Fruit fly (Drosophila melanogaster) whole organism, wandering third instar larva: ENCODE results near the gene CG15170.

Source experiments
- Abd-B ChIP-seq: fragments of >200 bp; optimal IDR thresholded peaks from 2 replicates; lab custom pipeline; 2017; ENCODE audit warnings: missing biosample characterization, missing genetic modification characterization
- CG9705 ChIP-seq: fragments of 200-800 bp; sonication (Bioruptor generic); optimal IDR thresholded peaks from 2 replicates; lab custom pipeline; 2018; ENCODE audit warnings: missing biosample characterization, mild to moderate bottlenecking, missing genetic modification characterization
- Dfd ChIP-seq: fragments of >200 bp; optimal IDR thresholded peaks from 2 replicates; lab custom pipeline; 2017; ENCODE audit warnings: missing biosample characterization, missing genetic modification characterization
- HLH106 ChIP-seq: fragments of 200-800 bp; optimal IDR thresholded peaks from 3 replicates; lab custom pipeline; 2019; ENCODE audit warnings: missing biosample characterization, mild to moderate bottlenecking, missing genetic modification characterization, moderate library complexity
- Hr78 ChIP-seq: fragments of >200 bp; optimal IDR thresholded peaks from 2 replicates; lab custom pipeline; 2017; ENCODE audit warnings: missing biosample characterization, missing genetic modification characterization
- Hr83 ChIP-seq: fragments of 200-300 bp; sonication (Bioruptor generic); optimal IDR thresholded peaks from 2 replicates; lab custom pipeline; 2016; ENCODE audit warnings: missing biosample characterization, mild to moderate bottlenecking, missing genetic modification characterization, moderate library complexity; ENCODE audit not compliant: poor library complexity, severe bottlenecking
- Jra ChIP-seq: sonication (Bioruptor generic); optimal IDR thresholded peaks from 2 replicates; lab custom pipeline; 2016; ENCODE audit warnings: missing biosample characterization, missing genetic modification characterization
- Myc ChIP-seq: fragments of >200 bp; optimal IDR thresholded peaks from 2 replicates; lab custom pipeline; 2017
- N ChIP-seq: fragments of >200 bp; optimal IDR thresholded peaks from 2 replicates; lab custom pipeline; 2018; ENCODE audit warnings: missing biosample characterization, missing external identifiers, missing genetic modification characterization
- OdsH ChIP-seq: fragments of 200-800 bp; sonication (Bioruptor generic); optimal IDR thresholded peaks from 2 replicates; lab custom pipeline; 2016; ENCODE audit warnings: missing biosample characterization, mild to moderate bottlenecking, missing genetic modification characterization
- Rel ChIP-seq, 2 experiments: fragments of 200-800 bp; sonication (Bioruptor generic) in 1 of 2; optimal IDR thresholded peaks; 2 replicates in 1 of 2; 3 replicates in 1 of 2; lab custom pipeline; 2016 to 2019; ENCODE audit warnings: mild to moderate bottlenecking in 2 of 2, missing biosample characterization in 2 of 2, missing genetic modification characterization in 2 of 2, moderate library complexity in 1 of 2
- Sp1 ChIP-seq: fragments of 200-800 bp; sonication (Bioruptor generic); optimal IDR thresholded peaks from 3 replicates; lab custom pipeline; 2019; ENCODE audit warnings: missing biosample characterization, mild to moderate bottlenecking, missing genetic modification characterization, moderate library complexity
- br ChIP-seq: fragments of 200-800 bp; sonication (Bioruptor generic); optimal IDR thresholded peaks from 2 replicates; lab custom pipeline; 2016; ENCODE audit warnings: missing biosample characterization, missing genetic modification characterization
- dl ChIP-seq, 2 experiments: fragments of 175-275, 200-275 bp in 1 of 2; fragments of 200-275 bp in 1 of 2; sonication (Bioruptor generic); optimal IDR thresholded peaks; lab custom pipeline; 2018; ENCODE audit warnings: mild to moderate bottlenecking in 2 of 2, missing biosample characterization in 2 of 2, missing genetic modification characterization in 2 of 2, moderate library complexity in 2 of 2; ENCODE audit not compliant: partially characterized antibody in 2 of 2, insufficient read depth in 1 of 2
- dmrt93B ChIP-seq: fragments of 200-800 bp; sonication (Bioruptor generic); optimal IDR thresholded peaks from 2 replicates; lab custom pipeline; 2018; ENCODE audit warnings: missing biosample characterization, mild to moderate bottlenecking, missing genetic modification characterization
- dsf ChIP-seq: sonication (Bioruptor generic); optimal IDR thresholded peaks from 2 replicates; lab custom pipeline; 2016; ENCODE audit warnings: missing biosample characterization, missing genetic modification characterization, borderline replicate concordance
- ey ChIP-seq: fragments of 200-800 bp; sonication (Bioruptor generic); optimal IDR thresholded peaks from 2 replicates; lab custom pipeline; 2016; ENCODE audit warnings: missing biosample characterization, missing genetic modification characterization
- foxo ChIP-seq, 2 experiments: fragments of 200-800 bp; sonication (Bioruptor generic); optimal IDR thresholded peaks; 2 replicates in 1 of 2; 3 replicates in 1 of 2; lab custom pipeline; 2016 to 2017; ENCODE audit warnings: missing biosample characterization in 2 of 2, missing genetic modification characterization in 2 of 2
- fru ChIP-seq: fragments of 200-800 bp; sonication (Bioruptor generic); optimal IDR thresholded peaks from 3 replicates; lab custom pipeline; 2016; ENCODE audit warnings: missing biosample characterization, mild to moderate bottlenecking, missing genetic modification characterization
- h ChIP-seq: fragments of 200-800 bp; sonication (Bioruptor generic); optimal IDR thresholded peaks from 3 replicates; lab custom pipeline; 2016; ENCODE audit warnings: missing biosample characterization, mild to moderate bottlenecking, missing genetic modification characterization
- jim ChIP-seq: fragments of 175-275, 200-325 bp; sonication (Bioruptor generic); optimal IDR thresholded peaks from 2 replicates; lab custom pipeline; 2016; ENCODE audit warnings: missing biosample characterization, mild to moderate bottlenecking, missing genetic modification characterization
- pan ChIP-seq: fragments of >200 bp; optimal IDR thresholded peaks from 2 replicates; lab custom pipeline; 2017
- psq ChIP-seq: fragments of 200-800 bp; sonication (Bioruptor generic); optimal IDR thresholded peaks from 3 replicates; lab custom pipeline; 2017; ENCODE audit warnings: missing biosample characterization, mild to moderate bottlenecking, missing genetic modification characterization, moderate library complexity
- rgr ChIP-seq: fragments of 200-800 bp; sonication (Bioruptor generic); optimal IDR thresholded peaks from 3 replicates; lab custom pipeline; 2016; ENCODE audit warnings: missing biosample characterization, mild to moderate bottlenecking, missing genetic modification characterization
- sv ChIP-seq: fragments of 200-800 bp; sonication (Bioruptor generic); optimal IDR thresholded peaks from 3 replicates; lab custom pipeline; 2016; ENCODE audit warnings: missing biosample characterization, missing genetic modification characterization
- tai ChIP-seq: sonication (Bioruptor generic); optimal IDR thresholded peaks from 2 replicates; lab custom pipeline; 2016; ENCODE audit warnings: missing biosample characterization, missing genetic modification characterization
- usp ChIP-seq: fragments of >200 bp; optimal IDR thresholded peaks from 2 replicates; lab custom pipeline; 2017; ENCODE audit warnings: missing biosample characterization, missing genetic modification characterization
- woc ChIP-seq: sonication (Bioruptor generic); optimal IDR thresholded peaks from 2 replicates; lab custom pipeline; 2016; ENCODE audit warnings: missing biosample characterization, mild to moderate bottlenecking, missing genetic modification characterization

CG15170 gene

dm6 chr2L:19027246-19027886 lies 37.3 kb upstream of the CG15170 start, which contains the start of gene Sidpn:
Sidpn (plus strand) TSS chr2L:19027710.
- TF ChIP-seq Dfd, result peak; percentile 89
- TF ChIP-seq Sp1 (GFP tag; lab: Kevin White, UChicago), result no peak
- TF ChIP-seq psq (GFP tag; lab: Kevin White, UChicago), result no peak
- TF ChIP-seq tai (GFP tag; lab: Kevin White, UChicago), result no peak

dm6 chr2L:19026491-19027197 lies 36.6 kb upstream of the CG15170 start:
- TF ChIP-seq Sp1 (GFP tag; lab: Kevin White, UChicago), result peak; percentile 67
- peak; percentile 13 for TF ChIP-seq rgr (GFP tag; lab: Kevin White, UChicago)
- TF ChIP-seq HLH106 (tag; lab: Kevin White, UChicago), result peak; percentile 60
- TF ChIP-seq br, result peak; percentile 20
- peak; percentile 48 for TF ChIP-seq fru (GFP tag; lab: Kevin White, UChicago)
- no peak for TF ChIP-seq Rel (GFP tag; optimal IDR thresholded peaks at IDR 0.05; lab: Kevin White, UChicago)
- no peak for TF ChIP-seq Rel (tag; optimal IDR thresholded peaks at IDR 0.05; lab: Kevin White, UChicago)
- TF ChIP-seq dsf (GFP tag; lab: Kevin White, UChicago), result no peak
- no peak for TF ChIP-seq sv (GFP tag; lab: Kevin White, UChicago)
- peak; percentile 37 for TF ChIP-seq h (GFP tag; lab: Kevin White, UChicago)
- TF ChIP-seq OdsH (GFP tag; lab: Kevin White, UChicago), result peak; percentile 38
- peak; percentile 33 for TF ChIP-seq CG9705 (GFP tag; lab: Kevin White, UChicago)
- TF ChIP-seq Hr83 (GFP tag; lab: Kevin White, UChicago), result no peak
- TF ChIP-seq psq (GFP tag; lab: Kevin White, UChicago), result peak; percentile 20
- TF ChIP-seq foxo (GFP tag; optimal IDR thresholded peaks at IDR 0.05; lab: Kevin White, UChicago), result peak in 1 of 2 experiments; percentile 57
- peak; percentile 50 for TF ChIP-seq ey
- TF ChIP-seq Jra, result no peak
- TF ChIP-seq dmrt93B (GFP tag; lab: Kevin White, UChicago), result peak; percentile 26

- TF ChIP-seq h (GFP tag; lab: Kevin White, UChicago), result no peak
- TF ChIP-seq dl (GFP tag; optimal IDR thresholded peaks at IDR 0.05; lab: Kevin White, UChicago; ENCODE audit: insufficient read depth in 1 of 2, partially characterized antibody in 2 of 2), result no peak
- no peak for TF ChIP-seq Hr83 (GFP tag; lab: Kevin White, UChicago)
- TF ChIP-seq dmrt93B (GFP tag; lab: Kevin White, UChicago), result no peak
- TF ChIP-seq OdsH (GFP tag; lab: Kevin White, UChicago), result no peak
- TF ChIP-seq fru (GFP tag; lab: Kevin White, UChicago), result no peak
- no peak for TF ChIP-seq Hr78
- TF ChIP-seq pan (lab: Kevin White, UChicago), result no peak
- no peak for TF ChIP-seq woc (GFP tag; lab: Kevin White, UChicago)
- TF ChIP-seq rgr (GFP tag; lab: Kevin White, UChicago), result no peak
- TF ChIP-seq usp (GFP tag; lab: Kevin White, UChicago), result no peak
- no peak for TF ChIP-seq N
- TF ChIP-seq, all 38 proteins: peak for 0
Measured at dm6 chr2L:19024744-19025059, 34.7 kb upstream of the CG15170 start.

dm6 chr2L:19023972-19024743 lies 34.1 kb upstream of the CG15170 start:
- TF ChIP-seq Rel (GFP tag; optimal IDR thresholded peaks at IDR 0.05; lab: Kevin White, UChicago) (no peak), Rel (tag; optimal IDR thresholded peaks at IDR 0.05; lab: Kevin White, UChicago) (peak; percentile 5), tai (GFP tag; lab: Kevin White, UChicago) (no peak), rgr (GFP tag; lab: Kevin White, UChicago) (peak; percentile 52), Abd-B (no peak), dmrt93B (GFP tag; lab: Kevin White, UChicago) (peak; percentile 49), HLH106 (tag; lab: Kevin White, UChicago) (peak; percentile 76), ey (peak; percentile 51), sv (GFP tag; lab: Kevin White, UChicago) (peak; percentile 9), psq (GFP tag; lab: Kevin White, UChicago) (peak; percentile 56), CG9705 (GFP tag; lab: Kevin White, UChicago) (peak; percentile 51), Myc (lab: Kevin White, UChicago) (no peak), br (peak; percentile 24), jim (no peak), fru (GFP tag; lab: Kevin White, UChicago) (peak; percentile 61), foxo (GFP tag; optimal IDR thresholded peaks at IDR 0.05; lab: Kevin White, UChicago) (peak in 1 of 2 experiments; percentile 69), Dfd (no peak), h (GFP tag; lab: Kevin White, UChicago) (peak; percentile 60), Sp1 (GFP tag; lab: Kevin White, UChicago) (peak; percentile 78), OdsH (GFP tag; lab: Kevin White, UChicago) (peak; percentile 41)
- TF ChIP-seq, all 38 proteins: peak for 14
